Worm (Caenorhabditis elegans) whole organism, L4 larva: Measurements from ENCODE around the gene F18E9.7.

Source experiments
- R02D3.7 ChIP-seq: fragments of 150-350 bp; sonication (generic microtip); optimal IDR thresholded peaks from 3 replicates; lab custom pipeline; 2014; ENCODE audit warnings: missing biosample characterization, missing genetic modification characterization
- Y105C5A.15 ChIP-seq: fragments of 200-800 bp; sonication (Bioruptor generic); IDR thresholded peaks from 2 replicates; pipeline ENCODE4 v1.3.6; 2022; ENCODE audit warnings: missing genetic modification characterization, missing compliant biosample characterization
- Y48G9A.11 ChIP-seq: fragments of 200-800 bp; sonication (Bioruptor generic); IDR thresholded peaks from 2 replicates; pipeline ENCODE4 v1.3.6; 2022; ENCODE audit warnings: missing genetic modification reagents, missing genetic modification characterization, missing compliant biosample characterization
- ZK546.5 ChIP-seq, 2 experiments: sonication (generic microtip); optimal IDR thresholded peaks; 2 replicates each; lab custom pipeline; 2017; ENCODE audit warnings: missing biosample characterization in 2 of 2, missing genetic modification characterization in 2 of 2
- aha-1 ChIP-seq: fragments of 150-350 bp; peaks from one replicate; lab custom pipeline; 2014; ENCODE audit warnings: missing biosample characterization, missing genetic modification characterization
- ceh-28 ChIP-seq: fragments of 150-350 bp; optimal IDR thresholded peaks from 2 replicates; lab custom pipeline; 2014; ENCODE audit warnings: missing biosample characterization, missing genetic modification reagents, missing genetic modification characterization
- ceh-32 ChIP-seq: sonication (generic microtip); optimal IDR thresholded peaks from 2 replicates; lab custom pipeline; 2016; ENCODE audit warnings: mild to moderate bottlenecking, missing genetic modification characterization, missing compliant biosample characterization; ENCODE audit not compliant: poor library complexity
- ces-1 ChIP-seq: fragments of 150-350 bp; sonication (generic microtip); optimal IDR thresholded peaks from 4 replicates; lab custom pipeline; 2014; ENCODE audit warnings: missing biosample characterization, missing genetic modification reagents, missing genetic modification characterization
- daf-16 ChIP-seq, 3 experiments: sonication (generic microtip); optimal IDR thresholded peaks; 2 replicates each; lab custom pipeline; 2016 to 2017; ENCODE audit warnings: missing genetic modification characterization in 3 of 3, missing genetic modification reagents in 3 of 3, mild to moderate bottlenecking in 2 of 3, missing compliant biosample characterization in 2 of 3, missing biosample characterization in 1 of 3, moderate library complexity in 1 of 3
- dmd-6 ChIP-seq: fragments of 200-800 bp; sonication (Bioruptor generic); IDR thresholded peaks from 2 replicates; pipeline ENCODE4 v1.3.6; 2022; ENCODE audit warnings: missing genetic modification reagents, missing genetic modification characterization, missing compliant biosample characterization
- dmd-8 ChIP-seq: fragments of 200-800 bp; sonication (Bioruptor generic); IDR thresholded peaks from 2 replicates; pipeline ENCODE4 v1.3.6; 2022; ENCODE audit warnings: missing genetic modification characterization, missing compliant biosample characterization
- duxl-1 ChIP-seq: sonication (generic microtip); optimal IDR thresholded peaks from 2 replicates; lab custom pipeline; 2016; ENCODE audit warnings: mild to moderate bottlenecking, missing genetic modification characterization, moderate library complexity, missing compliant biosample characterization; ENCODE audit not compliant: poor library complexity
- egl-43 ChIP-seq: fragments of 200-800 bp; sonication (Bioruptor generic); IDR thresholded peaks from 2 replicates; pipeline ENCODE4 v1.3.6; 2022; ENCODE audit warnings: missing genetic modification reagents, missing genetic modification characterization, missing compliant biosample characterization
- hmg-1.1 ChIP-seq: fragments of 200-800 bp; sonication (Bioruptor generic); IDR thresholded peaks from 2 replicates; pipeline ENCODE4 v1.3.6; 2022; ENCODE audit warnings: missing genetic modification reagents, missing genetic modification characterization, missing compliant biosample characterization
- lin-15B ChIP-seq: fragments of 150-350 bp; sonication (generic microtip); optimal IDR thresholded peaks from 3 replicates; lab custom pipeline; 2014; ENCODE audit warnings: missing biosample characterization, missing genetic modification characterization
- lir-3 ChIP-seq: sonication (generic microtip); optimal IDR thresholded peaks from 2 replicates; lab custom pipeline; 2016; ENCODE audit warnings: mild to moderate bottlenecking, missing genetic modification characterization, missing compliant biosample characterization
- mdt-29 ChIP-seq: fragments of 200-800 bp; sonication (Bioruptor generic); IDR thresholded peaks from 2 replicates; pipeline ENCODE4 v1.3.6; 2022; ENCODE audit warnings: missing genetic modification reagents, missing genetic modification characterization, missing compliant biosample characterization
- mep-1 ChIP-seq: fragments of 150-350 bp; sonication (generic microtip); optimal IDR thresholded peaks from 3 replicates; lab custom pipeline; 2014; ENCODE audit warnings: missing biosample characterization, missing genetic modification characterization
- mes-2 ChIP-seq: sonication (generic microtip); optimal IDR thresholded peaks from 2 replicates; lab custom pipeline; 2016; ENCODE audit warnings: missing genotype, mild to moderate bottlenecking, missing genetic modification characterization, missing compliant biosample characterization; ENCODE audit not compliant: poor library complexity, severe bottlenecking
- mxl-2 ChIP-seq: fragments of 200-800 bp; sonication (Bioruptor generic); conservative IDR thresholded peaks from 2 replicates; pipeline ENCODE4 v1.3.6; 2022; ENCODE audit warnings: missing genetic modification reagents, missing genetic modification characterization, missing compliant biosample characterization
- mxl-3 ChIP-seq: fragments of 200-800 bp; sonication (Bioruptor generic); optimal IDR thresholded peaks from 2 replicates; lab custom pipeline; 2018; ENCODE audit warnings: mild to moderate bottlenecking, missing genetic modification characterization, missing compliant biosample characterization
- nhr-10 ChIP-seq: fragments of 150-350 bp; optimal IDR thresholded peaks from 2 replicates; lab custom pipeline; 2014; ENCODE audit warnings: missing biosample characterization, missing genetic modification characterization
- nhr-102 ChIP-seq: sonication (generic microtip); optimal IDR thresholded peaks from 2 replicates; lab custom pipeline; 2016; ENCODE audit warnings: mild to moderate bottlenecking, missing genetic modification characterization, moderate library complexity, missing compliant biosample characterization
- nhr-11 ChIP-seq: fragments of 150-350 bp; optimal IDR thresholded peaks from 2 replicates; lab custom pipeline; 2014; ENCODE audit warnings: missing biosample characterization, missing genetic modification characterization
- nhr-111 ChIP-seq: fragments of 200-800 bp; sonication (Bioruptor generic); optimal IDR thresholded peaks from 2 replicates; lab custom pipeline; 2018; ENCODE audit warnings: mild to moderate bottlenecking, missing genetic modification characterization, missing compliant biosample characterization
- nhr-25 ChIP-seq: sonication (generic microtip); optimal IDR thresholded peaks from 2 replicates; lab custom pipeline; 2017; ENCODE audit warnings: missing genetic modification characterization, mild to moderate bottlenecking, missing compliant biosample characterization, antibody characterized with exemption, moderate library complexity, borderline replicate concordance; ENCODE audit not compliant: insufficient read depth
- nhr-28 ChIP-seq: fragments of 150-350 bp; optimal IDR thresholded peaks from 2 replicates; lab custom pipeline; 2014; ENCODE audit warnings: missing biosample characterization, missing genetic modification characterization
- nhr-42 ChIP-seq: fragments of 200-800 bp; sonication (Bioruptor generic); IDR thresholded peaks from 2 replicates; pipeline ENCODE4 v1.3.6; 2022; ENCODE audit warnings: missing genetic modification characterization, missing compliant biosample characterization
- nhr-6 ChIP-seq: fragments of 150-350 bp; optimal IDR thresholded peaks from 2 replicates; lab custom pipeline; 2014; ENCODE audit warnings: missing biosample characterization, missing genetic modification characterization
- rbr-2 ChIP-seq: sonication (generic microtip); optimal IDR thresholded peaks from 2 replicates; lab custom pipeline; 2016; ENCODE audit warnings: missing genotype, missing genetic modification characterization, missing compliant biosample characterization
- saeg-2 ChIP-seq: fragments of 200-800 bp; sonication (Bioruptor generic); IDR thresholded peaks from 2 replicates; pipeline ENCODE4 v1.3.6; 2022; ENCODE audit warnings: missing genetic modification reagents, missing genetic modification characterization, missing compliant biosample characterization
- sdz-12 ChIP-seq: fragments of 200-800 bp; sonication (Bioruptor generic); optimal IDR thresholded peaks from 2 replicates; lab custom pipeline; 2018; ENCODE audit warnings: mild to moderate bottlenecking, missing genetic modification characterization, missing compliant biosample characterization
- set-16 ChIP-seq: fragments of 200-800 bp; sonication (Bioruptor generic); IDR thresholded peaks from 2 replicates; pipeline ENCODE4 v1.3.6; 2022; ENCODE audit warnings: missing genetic modification reagents, missing genetic modification characterization, missing compliant biosample characterization
- skn-1 ChIP-seq: fragments of 150-350 bp; optimal IDR thresholded peaks from 2 replicates; lab custom pipeline; 2014; ENCODE audit warnings: missing biosample characterization, missing genetic modification characterization
- spr-3 ChIP-seq: fragments of 200-800 bp; sonication (Bioruptor generic); optimal IDR thresholded peaks from 2 replicates; lab custom pipeline; 2018; ENCODE audit warnings: mild to moderate bottlenecking, missing genetic modification characterization, missing compliant biosample characterization
- unc-62 ChIP-seq, 3 experiments: fragments of 150-350 bp in 1 of 3; sonication (generic microtip); optimal IDR thresholded peaks in 2 of 3; peaks in 1 of 3; 1 replicate in 1 of 3; 2 replicates in 2 of 3; lab custom pipeline; 2014 to 2017; ENCODE audit warnings: missing biosample characterization in 3 of 3, missing genetic modification characterization in 3 of 3, missing genetic modification reagents in 3 of 3, missing genotype in 1 of 3
- vab-7 ChIP-seq: fragments of 200-800 bp; sonication (Bioruptor generic); IDR thresholded peaks from 2 replicates; pipeline ENCODE4 v1.3.6; 2022; ENCODE audit warnings: missing genetic modification reagents, missing genetic modification characterization, missing compliant biosample characterization

Gene F18E9.7

ce11 chrX:8582767-8583360, 14.7 kb downstream of the F18E9.7 start:
- peak; percentile 36 for TF ChIP-seq nhr-11 (tag; lab: Kevin White, UChicago)
- no peak for TF ChIP-seq Y105C5A.15 (GFP tag; lab: Robert Waterston, UW)
- TF ChIP-seq ZK546.5 (tag; optimal IDR thresholded peaks at IDR 0.05; lab: Kevin White, UChicago) = no peak
- no peak for TF ChIP-seq mep-1 (tag; lab: Kevin White, UChicago)
- no peak for TF ChIP-seq nhr-102 (tag; lab: Kevin White, UChicago)
- no peak for TF ChIP-seq ceh-32 (tag; lab: Kevin White, UChicago)
- TF ChIP-seq daf-16 (GFP tag; optimal IDR thresholded peaks at IDR 0.05; lab: Kevin White, UChicago) = no peak
- TF ChIP-seq daf-16 (tag; optimal IDR thresholded peaks at IDR 0.05; lab: Kevin White, UChicago) = no peak
- TF ChIP-seq nhr-28 = peak; percentile 9
- no peak for TF ChIP-seq nhr-10 (tag; lab: Kevin White, UChicago)

- TF ChIP-seq spr-3 (GFP tag; lab: Kevin White, UChicago) = no peak
- TF ChIP-seq dmd-8 (GFP tag; lab: Robert Waterston, UW) = no peak
- TF ChIP-seq nhr-102 (tag; lab: Kevin White, UChicago) = no peak
- TF ChIP-seq dmd-6 (GFP tag; lab: Robert Waterston, UW) = no peak
These were observed 16.1 kb downstream of the F18E9.7 start, which contains the start of gene F18E9.8 for ce11 chrX:8581447-8581846. Gene F18E9.8 (minus strand): TSS chrX:8581547.

ce11 chrX:8580217-8580616, 17.3 kb downstream of the F18E9.7 start, which contains the start of gene F18E9.4:
Gene F18E9.4 (plus strand): TSS chrX:8580517.
- no peak for TF ChIP-seq mxl-2 (GFP tag; lab: Robert Waterston, UW)
- peak; percentile 22 for TF ChIP-seq aha-1

- TF ChIP-seq mes-2 (tag; lab: Kevin White, UChicago) (no peak), unc-62 (GFP tag; optimal IDR thresholded peaks at IDR 0.05 in 1 of 2; lab: Kevin White, UChicago) (peak in 1 of 2 experiments; percentile 69), unc-62 (tag; optimal IDR thresholded peaks at IDR 0.05; lab: Kevin White, UChicago) (no peak), vab-7 (GFP tag; lab: Robert Waterston, UW) (no peak), sdz-12 (GFP tag; lab: Kevin White, UChicago) (no peak), nhr-102 (tag; lab: Kevin White, UChicago) (no peak), mxl-3 (GFP tag; lab: Kevin White, UChicago) (no peak)
These were observed 26.5 kb downstream of the F18E9.7 start, which contains the start of gene jmjd-3.1 for ce11 chrX:8570997-8571517. Gene jmjd-3.1 (plus strand): TSS chrX:8571047.

ce11 chrX:8569159-8569558, 28.4 kb downstream of the F18E9.7 start:
- TF ChIP-seq Y105C5A.15 (GFP tag; lab: Robert Waterston, UW) (no peak), sdz-12 (GFP tag; lab: Kevin White, UChicago) (no peak), mxl-3 (GFP tag; lab: Kevin White, UChicago) (no peak), mxl-2 (GFP tag; lab: Robert Waterston, UW) (no peak), skn-1 (tag; lab: Kevin White, UChicago) (no peak), saeg-2 (GFP tag; lab: Robert Waterston, UW) (no peak), mep-1 (tag; lab: Kevin White, UChicago) (no peak), lir-3 (tag; lab: Kevin White, UChicago) (no peak), mes-2 (tag; lab: Kevin White, UChicago) (peak; percentile 47), nhr-111 (GFP tag; lab: Kevin White, UChicago) (no peak), set-16 (GFP tag; lab: Robert Waterston, UW) (no peak), nhr-42 (GFP tag; lab: Robert Waterston, UW) (no peak), duxl-1 (tag; lab: Kevin White, UChicago) (no peak), mdt-29 (GFP tag; lab: Robert Waterston, UW) (no peak), aha-1 (peak; percentile 79), lin-15B (no peak), dmd-8 (GFP tag; lab: Robert Waterston, UW) (no peak), nhr-6 (no peak), ces-1 (GFP tag; lab: Kevin White, UChicago) (no peak), Y48G9A.11 (no peak), hmg-1.1 (GFP tag; lab: Robert Waterston, UW) (peak; percentile 54; the same call in 1 of the 2 replicates), nhr-25 (tag; lab: Kevin White, UChicago) (no peak), egl-43 (GFP tag; lab: Robert Waterston, UW) (0 out of 2 replicates have a peak, but pooled peaks have one; percentile 46), R02D3.7 (no peak), ceh-28 (tag; lab: Kevin White, UChicago) (no peak), rbr-2 (tag; lab: Kevin White, UChicago) (no peak)
- TF ChIP-seq, all 104 proteins: peak for 4
